In the genomic region with DNA sequence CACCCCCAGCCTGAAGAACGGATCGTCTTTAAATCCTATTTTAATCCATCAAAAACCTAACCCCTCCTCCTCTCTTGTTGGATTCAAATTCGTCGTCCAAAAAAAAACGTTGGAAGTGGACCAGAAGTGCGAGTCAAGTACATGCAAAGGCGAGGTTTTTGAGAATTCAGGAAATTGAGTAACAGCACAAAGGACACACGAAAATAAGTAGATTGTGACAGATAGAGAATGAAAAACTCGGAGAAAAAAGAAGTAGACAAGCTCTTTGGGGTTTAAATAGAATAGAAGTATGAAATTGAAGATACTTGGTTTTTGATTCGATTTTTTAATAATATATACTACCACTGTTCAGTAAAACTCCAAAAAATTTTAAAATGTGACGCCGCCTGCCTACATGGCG, we compare ENCODE assay signal across 6 worm cellular contexts.
TF ChIP-seq lines count a peak whose summit lies in the region.

No protein-coding gene starts in this region.

TF ChIP-seq in whole organism, L1 larva, 84 proteins besides CTCF, POLR2A, EP300 and RAD21:
- peak; percentile 79 for TF ChIP-seq fkh-10 (GFP tag; optimal IDR thresholded peaks at IDR 0.05; lab: Kevin White, UChicago)
- no peak for TF ChIP-seq nhr-28 (tag; optimal IDR thresholded peaks at IDR 0.05; lab: Kevin White, UChicago)
- peak; percentile 58 for TF ChIP-seq lin-14 (GFP tag; optimal IDR thresholded peaks at IDR 0.05; lab: Kevin White, UChicago)
- TF ChIP-seq hpl-2 (GFP tag; optimal IDR thresholded peaks at IDR 0.05; lab: Kevin White, UChicago) = no peak
- TF ChIP-seq nhr-85 (tag; lab: Kevin White, UChicago) = peak; percentile 57
- TF ChIP-seq lsy-2 (tag; optimal IDR thresholded peaks at IDR 0.05; lab: Kevin White, UChicago) = no peak
TF ChIP-seq in whole organism, L1 larva: peak in this region for 3.

TF ChIP-seq in whole organism, L3 larva, 47 proteins besides CTCF, POLR2A, EP300 and RAD21:
- TF ChIP-seq fkh-10 (GFP tag; optimal IDR thresholded peaks at IDR 0.05; lab: Kevin White, UChicago) (peak; percentile 74), sea-2 (GFP tag; optimal IDR thresholded peaks at IDR 0.05; lab: Kevin White, UChicago) (no peak)

TF ChIP-seq in whole organism, L4 larva, 104 proteins besides CTCF, POLR2A, EP300 and RAD21 (continues in another document):
- no peak for TF ChIP-seq egl-27 (tag; optimal IDR thresholded peaks at IDR 0.05; lab: Kevin White, UChicago)
- TF ChIP-seq pha-4 (GFP tag; IDR thresholded peaks at IDR 0.05; lab: Robert Waterston, UW) = no peak
- TF ChIP-seq pha-4 (tag; optimal IDR thresholded peaks at IDR 0.05; lab: Kevin White, UChicago) = no peak
- no peak for TF ChIP-seq snpc-4 (tag; optimal IDR thresholded peaks at IDR 0.05; lab: Kevin White, UChicago)
- TF ChIP-seq ceh-32 (tag; optimal IDR thresholded peaks at IDR 0.05; lab: Kevin White, UChicago; ENCODE audit: poor library complexity) = no peak
- TF ChIP-seq dmd-9 (GFP tag; IDR thresholded peaks at IDR 0.05; lab: Robert Waterston, UW) = no peak
- TF ChIP-seq ces-1 (GFP tag; optimal IDR thresholded peaks at IDR 0.05; lab: Kevin White, UChicago) = peak; percentile 36
- TF ChIP-seq fkh-10 (GFP tag; optimal IDR thresholded peaks at IDR 0.05; lab: Kevin White, UChicago) = peak; percentile 89
- TF ChIP-seq lin-1 (GFP tag; IDR thresholded peaks at IDR 0.05; lab: Robert Waterston, UW) = no peak
- TF ChIP-seq nhr-48 (tag; optimal IDR thresholded peaks at IDR 0.05; lab: Kevin White, UChicago) = no peak
- TF ChIP-seq ctbp-1 (GFP tag; IDR thresholded peaks at IDR 0.05; lab: Robert Waterston, UW) = peak; percentile 41; the same call in 1 of the 2 replicates
- no peak for TF ChIP-seq lin-38 (GFP tag; IDR thresholded peaks at IDR 0.05; lab: Robert Waterston, UW)
- no peak for TF ChIP-seq T20F7.1 (GFP tag; optimal IDR thresholded peaks at IDR 0.05; lab: Kevin White, UChicago)
- no peak for TF ChIP-seq skn-1 (tag; optimal IDR thresholded peaks at IDR 0.05; lab: Kevin White, UChicago)
- no peak for TF ChIP-seq madf-5 (GFP tag; IDR thresholded peaks at IDR 0.05; lab: Robert Waterston, UW)
- no peak for TF ChIP-seq daf-16 (GFP tag; optimal IDR thresholded peaks at IDR 0.05; lab: Kevin White, UChicago)
- TF ChIP-seq daf-16 (tag; optimal IDR thresholded peaks at IDR 0.05; lab: Kevin White, UChicago) = no peak
- no peak for TF ChIP-seq php-3 (GFP tag; IDR thresholded peaks at IDR 0.05; lab: Robert Waterston, UW)
- TF ChIP-seq dve-1 (tag; optimal IDR thresholded peaks at IDR 0.05; lab: Kevin White, UChicago; ENCODE audit: insufficient read depth) = no peak
- TF ChIP-seq nhr-42 (GFP tag; IDR thresholded peaks at IDR 0.05; lab: Robert Waterston, UW) = no peak
- no peak for TF ChIP-seq ceh-44 (GFP tag; IDR thresholded peaks at IDR 0.05; lab: Robert Waterston, UW)

TF ChIP-seq in whole organism, late embryonic, 69 proteins besides CTCF, POLR2A, EP300 and RAD21:
- TF ChIP-seq dmd-4 (tag; optimal IDR thresholded peaks at IDR 0.05; lab: Kevin White, UChicago; ENCODE audit: borderline replicate concordance) (no peak), hlh-30 (tag; optimal IDR thresholded peaks at IDR 0.05; lab: Kevin White, UChicago; ENCODE audit: insufficient read depth) (no peak), unc-42 (tag; optimal IDR thresholded peaks at IDR 0.05; lab: Kevin White, UChicago) (peak; percentile 70)

TF ChIP-seq in whole organism, mixed stage, embryonic, 35 proteins besides CTCF, POLR2A, EP300 and RAD21:
- TF ChIP-seq ces-1 (GFP tag; optimal IDR thresholded peaks at IDR 0.05; lab: Kevin White, UChicago) (peak; percentile 73), nhr-76 (tag; optimal IDR thresholded peaks at IDR 0.05; lab: Kevin White, UChicago) (no peak)

TF ChIP-seq in whole organism, young adult, 124 proteins besides CTCF, POLR2A, EP300 and RAD21:
- TF ChIP-seq hsf-1 (GFP tag; IDR thresholded peaks at IDR 0.05; lab: Robert Waterston, UW) = no peak
- TF ChIP-seq athp-1 (tag; optimal IDR thresholded peaks at IDR 0.05; lab: Kevin White, UChicago) = no peak
- TF ChIP-seq unc-130 (GFP tag; optimal IDR thresholded peaks at IDR 0.05; lab: Kevin White, UChicago) = no peak
- TF ChIP-seq B0336.3 (GFP tag; IDR thresholded peaks at IDR 0.05; lab: Robert Waterston, UW) = no peak
- TF ChIP-seq sdz-38 (tag; optimal IDR thresholded peaks at IDR 0.05; lab: Kevin White, UChicago) = no peak
- no peak for TF ChIP-seq lin-26 (GFP tag; IDR thresholded peaks at IDR 0.05; lab: Robert Waterston, UW)
- no peak for TF ChIP-seq rpc-1 (optimal IDR thresholded peaks at IDR 0.05; lab: Kevin White, UChicago)
- peak; percentile 26 for TF ChIP-seq rpc-1 (tag; optimal IDR thresholded peaks at IDR 0.05; lab: Kevin White, UChicago)
- no peak for TF ChIP-seq snpc-1.1 (tag; optimal IDR thresholded peaks at IDR 0.05; lab: Kevin White, UChicago; ENCODE audit: insufficient read depth)
